Worm (Caenorhabditis elegans) whole organism, L4 larva: ENCODE data around the gene F21H7.2.

Experiments used
- F10B5.3 ChIP-seq: sonication (generic microtip); optimal IDR thresholded peaks from 2 replicates; lab custom pipeline; 2016; ENCODE audit warnings: mild to moderate bottlenecking, missing genetic modification characterization, missing compliant biosample characterization
- F37D6.2 ChIP-seq: sonication (generic microtip); optimal IDR thresholded peaks from 2 replicates; lab custom pipeline; 2016; ENCODE audit warnings: mild to moderate bottlenecking, missing genetic modification characterization, missing compliant biosample characterization
- F49E8.2 ChIP-seq: sonication (generic microtip); optimal IDR thresholded peaks from 2 replicates; lab custom pipeline; 2016; ENCODE audit warnings: missing compliant biosample characterization, mild to moderate bottlenecking, missing genetic modification characterization, borderline replicate concordance
- ZK546.5 ChIP-seq, 2 experiments: sonication (generic microtip); optimal IDR thresholded peaks; 2 replicates each; lab custom pipeline; 2017; ENCODE audit warnings: missing biosample characterization in 2 of 2, missing genetic modification characterization in 2 of 2
- attf-4 ChIP-seq: sonication (generic microtip); optimal IDR thresholded peaks from 3 replicates; lab custom pipeline; 2017; ENCODE audit warnings: missing biosample characterization, missing genetic modification characterization
- ceh-28 ChIP-seq: fragments of 150-350 bp; optimal IDR thresholded peaks from 2 replicates; lab custom pipeline; 2014; ENCODE audit warnings: missing biosample characterization, missing genetic modification reagents, missing genetic modification characterization
- daf-16 ChIP-seq, 3 experiments: sonication (generic microtip); optimal IDR thresholded peaks; 2 replicates each; lab custom pipeline; 2016 to 2017; ENCODE audit warnings: missing genetic modification characterization in 3 of 3, missing genetic modification reagents in 3 of 3, mild to moderate bottlenecking in 2 of 3, missing compliant biosample characterization in 2 of 3, missing biosample characterization in 1 of 3, moderate library complexity in 1 of 3
- daf-8 ChIP-seq: fragments of 200-800 bp; sonication (Bioruptor generic); IDR thresholded peaks from 2 replicates; pipeline ENCODE4 v1.3.6; 2022; ENCODE audit warnings: missing genetic modification characterization, missing compliant biosample characterization
- dmd-6 ChIP-seq: fragments of 200-800 bp; sonication (Bioruptor generic); IDR thresholded peaks from 2 replicates; pipeline ENCODE4 v1.3.6; 2022; ENCODE audit warnings: missing genetic modification reagents, missing genetic modification characterization, missing compliant biosample characterization
- dmd-8 ChIP-seq: fragments of 200-800 bp; sonication (Bioruptor generic); IDR thresholded peaks from 2 replicates; pipeline ENCODE4 v1.3.6; 2022; ENCODE audit warnings: missing genetic modification characterization, missing compliant biosample characterization
- dpl-1 ChIP-seq: fragments of 150-350 bp; optimal IDR thresholded peaks from 2 replicates; lab custom pipeline; 2014; ENCODE audit warnings: missing biosample characterization, missing genetic modification reagents, missing genetic modification characterization
- dve-1 ChIP-seq: sonication (generic microtip); optimal IDR thresholded peaks from 2 replicates; lab custom pipeline; 2017; ENCODE audit warnings: antibody characterized with exemption, mild to moderate bottlenecking, missing genetic modification characterization, missing compliant biosample characterization; ENCODE audit not compliant: insufficient read depth
- fkh-10 ChIP-seq: fragments of 150-350 bp; optimal IDR thresholded peaks from 2 replicates; lab custom pipeline; 2014; ENCODE audit warnings: missing biosample characterization, missing genetic modification reagents, missing genetic modification characterization
- fos-1 ChIP-seq: fragments of 150-350 bp; optimal IDR thresholded peaks from 2 replicates; lab custom pipeline; 2014; ENCODE audit warnings: missing biosample characterization, missing genetic modification characterization
- hlh-11 ChIP-seq: fragments of 200-800 bp; sonication (Bioruptor generic); optimal IDR thresholded peaks from 2 replicates; lab custom pipeline; 2018; ENCODE audit warnings: mild to moderate bottlenecking, missing genetic modification characterization, missing compliant biosample characterization
- hlh-30 ChIP-seq: sonication (generic microtip); optimal IDR thresholded peaks from 2 replicates; lab custom pipeline; 2017; ENCODE audit warnings: antibody characterized with exemption, mild to moderate bottlenecking, missing genetic modification characterization, missing compliant biosample characterization; ENCODE audit not compliant: insufficient read depth
- lin-1 ChIP-seq: fragments of 200-800 bp; sonication (Bioruptor generic); IDR thresholded peaks from 2 replicates; pipeline ENCODE4 v1.3.6; 2022; ENCODE audit warnings: missing genetic modification reagents, missing genetic modification characterization, missing compliant biosample characterization
- madf-9 ChIP-seq: fragments of 200-800 bp; sonication (Bioruptor generic); conservative IDR thresholded peaks from 2 replicates; pipeline ENCODE4 v1.3.6; 2022; ENCODE audit warnings: missing genetic modification reagents, missing genetic modification characterization, missing compliant biosample characterization
- mdt-29 ChIP-seq: fragments of 200-800 bp; sonication (Bioruptor generic); IDR thresholded peaks from 2 replicates; pipeline ENCODE4 v1.3.6; 2022; ENCODE audit warnings: missing genetic modification reagents, missing genetic modification characterization, missing compliant biosample characterization
- mxl-3 ChIP-seq: fragments of 200-800 bp; sonication (Bioruptor generic); optimal IDR thresholded peaks from 2 replicates; lab custom pipeline; 2018; ENCODE audit warnings: mild to moderate bottlenecking, missing genetic modification characterization, missing compliant biosample characterization
- nhr-10 ChIP-seq: fragments of 150-350 bp; optimal IDR thresholded peaks from 2 replicates; lab custom pipeline; 2014; ENCODE audit warnings: missing biosample characterization, missing genetic modification characterization
- nhr-102 ChIP-seq: sonication (generic microtip); optimal IDR thresholded peaks from 2 replicates; lab custom pipeline; 2016; ENCODE audit warnings: mild to moderate bottlenecking, missing genetic modification characterization, moderate library complexity, missing compliant biosample characterization
- nhr-237 ChIP-seq: sonication (generic microtip); optimal IDR thresholded peaks from 2 replicates; lab custom pipeline; 2017; ENCODE audit warnings: missing biosample characterization, missing genetic modification characterization
- nhr-25 ChIP-seq: sonication (generic microtip); optimal IDR thresholded peaks from 2 replicates; lab custom pipeline; 2017; ENCODE audit warnings: missing genetic modification characterization, mild to moderate bottlenecking, missing compliant biosample characterization, antibody characterized with exemption, moderate library complexity, borderline replicate concordance; ENCODE audit not compliant: insufficient read depth
- nhr-28 ChIP-seq: fragments of 150-350 bp; optimal IDR thresholded peaks from 2 replicates; lab custom pipeline; 2014; ENCODE audit warnings: missing biosample characterization, missing genetic modification characterization
- nhr-42 ChIP-seq: fragments of 200-800 bp; sonication (Bioruptor generic); IDR thresholded peaks from 2 replicates; pipeline ENCODE4 v1.3.6; 2022; ENCODE audit warnings: missing genetic modification characterization, missing compliant biosample characterization
- nhr-48 ChIP-seq: sonication (generic microtip); optimal IDR thresholded peaks from 2 replicates; lab custom pipeline; 2016; ENCODE audit warnings: mild to moderate bottlenecking, missing genetic modification characterization, missing compliant biosample characterization
- nhr-76 ChIP-seq: fragments of 150-350 bp; optimal IDR thresholded peaks from 2 replicates; lab custom pipeline; 2014; ENCODE audit warnings: missing biosample characterization, missing genetic modification characterization
- nhr-77 ChIP-seq: fragments of 150-350 bp; optimal IDR thresholded peaks from 2 replicates; lab custom pipeline; 2014; ENCODE audit warnings: missing biosample characterization, missing genetic modification characterization
- pha-4 ChIP-seq, 2 experiments: fragments of 150-350 bp in 1 of 2; fragments of 200-800 bp in 1 of 2; sonication (Bioruptor generic) in 1 of 2; IDR thresholded peaks in 1 of 2; optimal IDR thresholded peaks in 1 of 2; 2 replicates each; pipeline versions ENCODE4 v1.3.6 to Lab custom; 2014 to 2022; ENCODE audit warnings: missing genetic modification characterization in 2 of 2, missing genetic modification reagents in 2 of 2, missing biosample characterization in 1 of 2, missing compliant biosample characterization in 1 of 2
- php-3 ChIP-seq: fragments of 200-800 bp; sonication (Bioruptor generic); IDR thresholded peaks from 2 replicates; pipeline ENCODE4 v1.3.6; 2022; ENCODE audit warnings: missing genetic modification reagents, missing genetic modification characterization, missing compliant biosample characterization
- pqm-1 ChIP-seq: sonication (generic microtip); optimal IDR thresholded peaks from 2 replicates; lab custom pipeline; 2017; ENCODE audit warnings: missing biosample characterization, missing genetic modification characterization
- rbr-2 ChIP-seq: sonication (generic microtip); optimal IDR thresholded peaks from 2 replicates; lab custom pipeline; 2016; ENCODE audit warnings: missing genotype, missing genetic modification characterization, missing compliant biosample characterization
- sdz-12 ChIP-seq: fragments of 200-800 bp; sonication (Bioruptor generic); optimal IDR thresholded peaks from 2 replicates; lab custom pipeline; 2018; ENCODE audit warnings: mild to moderate bottlenecking, missing genetic modification characterization, missing compliant biosample characterization
- set-16 ChIP-seq: fragments of 200-800 bp; sonication (Bioruptor generic); IDR thresholded peaks from 2 replicates; pipeline ENCODE4 v1.3.6; 2022; ENCODE audit warnings: missing genetic modification reagents, missing genetic modification characterization, missing compliant biosample characterization
- tra-1 ChIP-seq: fragments of 200-800 bp; sonication (Bioruptor generic); IDR thresholded peaks from 2 replicates; pipeline ENCODE4 v1.3.6; 2022; ENCODE audit warnings: missing genetic modification reagents, missing genetic modification characterization, missing compliant biosample characterization
- vab-7 ChIP-seq: fragments of 200-800 bp; sonication (Bioruptor generic); IDR thresholded peaks from 2 replicates; pipeline ENCODE4 v1.3.6; 2022; ENCODE audit warnings: missing genetic modification reagents, missing genetic modification characterization, missing compliant biosample characterization
- zfp-2 ChIP-seq: sonication (generic microtip); optimal IDR thresholded peaks from 2 replicates; lab custom pipeline; 2016; ENCODE audit warnings: mild to moderate bottlenecking, missing genetic modification characterization, missing compliant biosample characterization
- ztf-7 ChIP-seq: fragments of 150-350 bp; optimal IDR thresholded peaks from 2 replicates; lab custom pipeline; 2014; ENCODE audit warnings: missing biosample characterization, missing genetic modification characterization

F21H7.2 gene

ce11 chrV:16229896-16230295 lies at the start of gene F21H7.2, which contains the start of gene F21H7.12:
Gene F21H7.2 (minus strand): TSS chrV:16229996.
Gene F21H7.12 (plus strand): TSS chrV:16230165.
- TF ChIP-seq nhr-76 (tag; lab: Kevin White, UChicago) = no peak
- TF ChIP-seq rbr-2 = no peak
- no peak for TF ChIP-seq mdt-29 (GFP tag; lab: Robert Waterston, UW)
- TF ChIP-seq nhr-237 (tag; lab: Kevin White, UChicago) = no peak
- no peak for TF ChIP-seq F49E8.2 (tag; lab: Kevin White, UChicago)
- no peak for TF ChIP-seq hlh-30 (tag; lab: Kevin White, UChicago)

DNA sequence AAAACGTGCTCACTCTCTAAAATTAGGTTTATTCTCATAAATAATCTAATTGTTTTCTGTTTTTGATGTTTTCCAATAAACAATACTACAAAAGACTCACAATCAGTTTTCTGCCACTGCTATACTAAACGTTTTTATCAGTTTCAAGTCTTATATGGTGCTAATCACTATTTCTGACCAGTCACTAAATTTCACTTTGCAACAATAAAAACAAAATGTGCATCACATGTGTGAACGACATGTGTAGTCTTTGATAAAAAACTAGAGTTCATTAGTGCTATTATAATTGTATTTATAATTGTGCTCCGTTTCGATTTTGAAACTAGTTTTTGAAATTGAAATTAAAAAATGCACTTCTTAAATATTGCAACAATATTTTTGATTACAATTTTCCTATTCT lies 48.1 kb upstream of the F21H7.2 start, which contains the start of gene cyp-37B1:
TSS of gene cyp-37B1 (plus strand) at position 199 of the 400 bp plus-strand sequence.
- TF ChIP-seq dmd-6 (GFP tag; lab: Robert Waterston, UW) (peak; percentile 90), F37D6.2 (tag; lab: Kevin White, UChicago) (no peak), pqm-1 (tag; lab: Kevin White, UChicago) (peak; percentile 89), daf-16 (GFP tag; optimal IDR thresholded peaks at IDR 0.05; lab: Kevin White, UChicago) (no peak), daf-16 (tag; optimal IDR thresholded peaks at IDR 0.05; lab: Kevin White, UChicago) (peak; percentile 95), dve-1 (tag; lab: Kevin White, UChicago) (peak; percentile 87), attf-4 (tag; lab: Kevin White, UChicago) (no peak), set-16 (GFP tag; lab: Robert Waterston, UW) (no peak), zfp-2 (tag; lab: Kevin White, UChicago) (no peak), hlh-11 (tag; lab: Kevin White, UChicago) (peak; percentile 85), nhr-48 (peak; percentile 69), nhr-28 (tag; lab: Kevin White, UChicago) (peak; percentile 97), nhr-77 (tag; lab: Kevin White, UChicago) (peak; percentile 87), madf-9 (GFP tag; lab: Robert Waterston, UW) (no peak), php-3 (GFP tag; lab: Robert Waterston, UW) (peak; percentile 82), hlh-30 (tag; lab: Kevin White, UChicago) (no peak), ZK546.5 (tag; optimal IDR thresholded peaks at IDR 0.05; lab: Kevin White, UChicago) (no peak), nhr-102 (peak; percentile 73)

DNA sequence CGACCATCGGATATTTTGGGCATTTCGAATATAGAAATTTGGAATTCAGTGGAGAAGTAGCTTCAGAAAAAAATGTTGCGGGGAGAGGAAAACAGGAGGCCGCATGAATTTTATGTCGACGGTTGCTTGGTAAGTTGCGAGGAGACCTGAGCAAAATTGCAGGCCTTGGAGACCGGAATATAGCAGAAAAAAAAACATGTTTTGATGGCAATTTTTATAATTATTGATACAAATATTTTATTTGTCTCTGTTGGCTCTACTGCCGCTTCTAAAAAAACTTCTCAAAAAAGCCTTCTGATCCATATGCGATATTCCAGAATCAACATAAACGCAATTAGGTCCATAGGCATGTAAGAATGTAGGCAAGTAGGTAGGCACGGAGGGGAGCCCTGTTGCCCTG lies 45.6 kb upstream of the F21H7.2 start, which contains the start of gene pacl-1:
TSS of gene pacl-1 (minus strand) at position 101 of the 400 bp plus-strand sequence.
- TF ChIP-seq madf-9 (GFP tag; lab: Robert Waterston, UW) = no peak

- no peak for TF ChIP-seq dpl-1 (GFP tag; lab: Kevin White, UChicago)
- TF ChIP-seq F10B5.3 = no peak
- no peak for TF ChIP-seq pqm-1 (tag; lab: Kevin White, UChicago)
- no peak for TF ChIP-seq mxl-3 (GFP tag; lab: Kevin White, UChicago)
- TF ChIP-seq ceh-28 (tag; lab: Kevin White, UChicago) = no peak
- TF ChIP-seq tra-1 (GFP tag; lab: Robert Waterston, UW) = no peak
- TF ChIP-seq lin-1 (GFP tag; lab: Robert Waterston, UW) = no peak
- TF ChIP-seq nhr-25 (tag; lab: Kevin White, UChicago) = no peak
- no peak for TF ChIP-seq fkh-10 (GFP tag; lab: Kevin White, UChicago)
- no peak for TF ChIP-seq pha-4 (GFP tag; IDR thresholded peaks at IDR 0.05; lab: Robert Waterston, UW)
- TF ChIP-seq pha-4 (tag; optimal IDR thresholded peaks at IDR 0.05; lab: Kevin White, UChicago) = no peak
- TF ChIP-seq vab-7 (GFP tag; lab: Robert Waterston, UW) = no peak
- no peak for TF ChIP-seq fos-1
- no peak for TF ChIP-seq dmd-8 (GFP tag; lab: Robert Waterston, UW)
- no peak for TF ChIP-seq sdz-12 (GFP tag; lab: Kevin White, UChicago)
- no peak for TF ChIP-seq nhr-77 (tag; lab: Kevin White, UChicago)
- TF ChIP-seq nhr-10 (tag; lab: Kevin White, UChicago) = no peak
- TF ChIP-seq daf-8 (GFP tag; lab: Robert Waterston, UW) = no peak
- no peak for TF ChIP-seq php-3 (GFP tag; lab: Robert Waterston, UW)
- no peak for TF ChIP-seq nhr-42 (GFP tag; lab: Robert Waterston, UW)
- no peak for TF ChIP-seq ztf-7 (tag; lab: Kevin White, UChicago)
These were observed 41.3 kb upstream of the F21H7.2 start, which contains the start of gene T13F3.6 for ce11 chrV:16271121-16271520. Gene T13F3.6 (minus strand): TSS chrV:16271221.
